Fruit fly (Drosophila melanogaster) whole organism, pupa: ENCODE data around the gene DCX-EMAP.

Source experiments
- CG10348 ChIP-seq: fragments of 200-800 bp; sonication (Bioruptor generic); IDR thresholded peaks from 2 replicates; pipeline ENCODE4 v1.3.6; 2022; ENCODE audit warnings: missing biosample characterization, missing genetic modification characterization
- CG12605 ChIP-seq: fragments of 200-800 bp; sonication (Bioruptor generic); IDR thresholded peaks from 2 replicates; pipeline ENCODE4 v1.3.6; 2022; ENCODE audit warnings: missing biosample characterization, missing genetic modification characterization
- CG13204 ChIP-seq: fragments of 200-800 bp; sonication (Bioruptor generic); optimal IDR thresholded peaks from 2 replicates; lab custom pipeline; 2018; ENCODE audit warnings: missing biosample characterization, mild to moderate bottlenecking, missing genetic modification characterization, moderate library complexity
- CG14655 ChIP-seq: fragments of 200-800 bp; sonication (Bioruptor generic); optimal IDR thresholded peaks from 3 replicates; lab custom pipeline; 2017; ENCODE audit warnings: mild to moderate bottlenecking, missing biosample characterization, missing genetic modification reagents, missing genetic modification characterization
- CG15710 ChIP-seq: fragments of 200-800 bp; sonication (Bioruptor generic); optimal IDR thresholded peaks from 2 replicates; lab custom pipeline; 2018; ENCODE audit warnings: missing biosample characterization, mild to moderate bottlenecking, missing genetic modification characterization, moderate library complexity
- CG17806 ChIP-seq: fragments of 200-800 bp; sonication (Bioruptor generic); optimal IDR thresholded peaks from 2 replicates; lab custom pipeline; 2018; ENCODE audit warnings: missing biosample characterization, mild to moderate bottlenecking, missing genetic modification characterization, moderate library complexity
- CG32121 ChIP-seq: fragments of 200-800 bp; sonication (Bioruptor generic); IDR thresholded peaks from 2 replicates; pipeline ENCODE4 v1.3.6; 2022; ENCODE audit warnings: missing biosample characterization, missing genetic modification characterization
- CG34367 ChIP-seq: fragments of 200-800 bp; sonication (Bioruptor generic); optimal IDR thresholded peaks from 2 replicates; lab custom pipeline; 2018; ENCODE audit warnings: missing biosample characterization, mild to moderate bottlenecking, missing genetic modification characterization
- CG4496 ChIP-seq: fragments of 200-800 bp; sonication (Bioruptor generic); IDR thresholded peaks from 3 replicates; pipeline ENCODE4 v1.3.6; 2022; ENCODE audit warnings: missing biosample characterization, missing genetic modification characterization
- CG8159 ChIP-seq: fragments of 200-800 bp; sonication (Bioruptor generic); optimal IDR thresholded peaks from 3 replicates; lab custom pipeline; 2018; ENCODE audit warnings: missing biosample characterization, mild to moderate bottlenecking, missing genetic modification characterization, moderate library complexity
- CG8301 ChIP-seq: fragments of 200-800 bp; sonication (Bioruptor generic); optimal IDR thresholded peaks from 2 replicates; lab custom pipeline; 2018; ENCODE audit warnings: missing biosample characterization, mild to moderate bottlenecking, missing genetic modification characterization
- CG9948 ChIP-seq: fragments of 200-800 bp; sonication (Bioruptor generic); optimal IDR thresholded peaks from 2 replicates; lab custom pipeline; 2018; ENCODE audit warnings: missing biosample characterization, mild to moderate bottlenecking, missing genetic modification characterization, moderate library complexity
- D1 ChIP-seq: fragments of 200-800 bp; sonication (Bioruptor generic); optimal IDR thresholded peaks from 2 replicates; lab custom pipeline; 2018; ENCODE audit warnings: missing biosample characterization, mild to moderate bottlenecking, missing genetic modification characterization, moderate library complexity
- EcR ChIP-seq: fragments of 200-800 bp; sonication (Bioruptor generic); optimal IDR thresholded peaks from 3 replicates; lab custom pipeline; 2019; ENCODE audit warnings: missing biosample characterization, missing genetic modification characterization, mild to moderate bottlenecking, moderate library complexity, missing genetic modification reagents
- Ets98B ChIP-seq: fragments of 200-800 bp; sonication (Bioruptor generic); IDR thresholded peaks from 2 replicates; pipeline ENCODE4 v1.3.6; 2022; ENCODE audit warnings: missing biosample characterization, missing genetic modification characterization
- Pif1A ChIP-seq: fragments of 200-800 bp; sonication (Bioruptor generic); optimal IDR thresholded peaks from 3 replicates; lab custom pipeline; 2016; ENCODE audit warnings: missing biosample characterization, missing genetic modification characterization
- Pif1B ChIP-seq: fragments of 200-800 bp; sonication (Bioruptor generic); optimal IDR thresholded peaks from 3 replicates; lab custom pipeline; 2016; ENCODE audit warnings: missing biosample characterization, missing genetic modification characterization
- Snoo ChIP-seq: fragments of 200-800 bp; sonication (Bioruptor generic); optimal IDR thresholded peaks from 3 replicates; lab custom pipeline; 2017; ENCODE audit warnings: missing biosample characterization, mild to moderate bottlenecking, missing genetic modification characterization, inconsistent platforms
- fd96Ca ChIP-seq: fragments of 200-800 bp; sonication (Bioruptor generic); IDR thresholded peaks from 3 replicates; pipeline ENCODE4 v1.3.6; 2022; ENCODE audit warnings: missing biosample characterization, missing genetic modification characterization
- gl ChIP-seq: fragments of 200-800 bp; sonication (Bioruptor generic); optimal IDR thresholded peaks from 2 replicates; lab custom pipeline; 2018; ENCODE audit warnings: missing biosample characterization, mild to moderate bottlenecking, missing genetic modification characterization
- rn ChIP-seq: fragments of 200-800 bp; sonication (Bioruptor generic); IDR thresholded peaks from 2 replicates; pipeline ENCODE4 v1.3.6; 2022; ENCODE audit warnings: missing biosample characterization, missing genetic modification characterization

Gene DCX-EMAP

dm6 chr3L:14903505-14903904 is at the start of gene DCX-EMAP:
DCX-EMAP (plus strand) TSS chr3L:14903805.
- TF ChIP-seq CG8301 (tag; lab: Kevin White, UChicago), result no peak
- no peak for TF ChIP-seq CG9948 (tag; lab: Kevin White, UChicago)
- no peak for TF ChIP-seq CG12605 (GFP tag; lab: Robert Waterston, UW)
- no peak for TF ChIP-seq Pif1A (GFP tag; lab: Kevin White, UChicago)
- TF ChIP-seq EcR (GFP tag; lab: Kevin White, UChicago), result no peak
- no peak for TF ChIP-seq gl
- TF ChIP-seq CG14655 (GFP tag; lab: Kevin White, UChicago), result no peak
- TF ChIP-seq CG4496, result no peak

DNA sequence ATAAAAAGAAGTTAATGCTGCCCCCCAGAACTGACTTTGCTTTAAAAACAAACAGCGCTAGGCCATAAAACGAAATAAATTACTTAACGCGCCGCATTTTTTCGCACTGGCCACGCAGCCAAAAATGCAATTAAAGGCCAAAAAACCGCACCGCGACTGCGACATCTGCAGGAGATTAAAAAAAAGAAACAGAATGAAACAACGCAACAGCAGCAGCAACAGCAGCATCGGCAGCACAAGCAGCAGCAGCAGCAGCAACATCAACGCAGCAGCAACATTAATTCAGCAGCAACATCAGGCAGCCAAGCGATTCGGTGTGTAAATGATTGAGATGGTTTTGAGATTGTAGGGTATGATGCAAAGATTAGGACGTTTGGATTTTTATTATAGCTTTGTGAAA is 28.0 kb upstream of the DCX-EMAP start:
- TF ChIP-seq CG14655 (GFP tag; lab: Kevin White, UChicago), result no peak
- TF ChIP-seq CG15710, result no peak
- no peak for TF ChIP-seq CG8301 (tag; lab: Kevin White, UChicago)
- TF ChIP-seq gl, result no peak
- no peak for TF ChIP-seq Pif1B (GFP tag; lab: Kevin White, UChicago)
- TF ChIP-seq CG12605 (GFP tag; lab: Robert Waterston, UW), result no peak
- no peak for TF ChIP-seq CG32121
- no peak for TF ChIP-seq CG17806 (tag; lab: Kevin White, UChicago)
- TF ChIP-seq Ets98B (GFP tag; lab: Robert Waterston, UW), result no peak
- no peak for TF ChIP-seq D1 (tag; lab: Kevin White, UChicago)
- no peak for TF ChIP-seq rn
- TF ChIP-seq CG8159 (tag; lab: Kevin White, UChicago), result no peak

dm6 chr3L:14894316-14894715 is 9.3 kb upstream of the DCX-EMAP start, which contains the start of gene CG34245:
CG34245 (minus strand) TSS chr3L:14894416.
- TF ChIP-seq CG14655 (GFP tag; lab: Kevin White, UChicago), result no peak

DNA sequence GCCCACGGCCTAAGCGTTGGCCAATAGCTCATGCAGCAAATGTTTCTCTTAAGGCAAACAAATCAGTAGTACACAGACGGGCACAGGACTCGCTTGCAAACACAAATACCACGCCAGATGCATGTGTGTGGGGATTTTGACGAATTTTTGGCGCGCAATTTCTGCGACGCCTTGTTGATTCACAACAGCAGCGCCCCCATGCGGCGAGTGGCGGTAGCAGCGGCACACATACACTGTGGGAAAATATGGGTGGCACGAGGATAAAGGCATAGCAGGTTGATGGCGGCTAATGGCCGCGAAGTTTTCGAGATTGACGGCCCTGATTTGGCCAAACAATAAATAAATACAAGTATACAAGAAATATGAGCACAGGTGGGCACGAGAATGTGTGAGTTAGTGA is 22.0 kb downstream of the DCX-EMAP start:
- TF ChIP-seq Pif1A (GFP tag; lab: Kevin White, UChicago), result no peak
- TF ChIP-seq CG32121, result no peak

DNA sequence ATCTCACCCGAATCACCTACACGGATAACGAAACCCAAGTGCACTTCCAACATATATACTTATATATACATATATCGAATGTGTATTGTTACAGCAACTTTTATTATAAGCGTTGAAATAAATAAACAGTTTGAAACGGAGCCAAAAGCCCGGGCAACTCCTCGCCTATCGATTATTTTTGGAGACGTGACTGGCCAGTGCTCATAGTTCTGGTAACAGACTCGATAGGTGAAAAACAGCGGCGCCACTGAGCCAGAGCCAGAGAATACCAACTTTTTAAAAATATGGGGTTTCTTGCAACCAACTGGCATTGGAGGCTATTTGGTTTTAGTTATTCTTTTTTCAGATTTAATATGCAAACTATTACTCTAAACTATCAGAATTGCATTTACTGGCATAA is 39.2 kb downstream of the DCX-EMAP start:
- TF ChIP-seq fd96Ca (GFP tag; lab: Robert Waterston, UW), result no peak
- no peak for TF ChIP-seq Snoo
- no peak for TF ChIP-seq Ets98B (GFP tag; lab: Robert Waterston, UW)
- TF ChIP-seq gl, result no peak
- no peak for TF ChIP-seq CG15710
- TF ChIP-seq EcR (GFP tag; lab: Kevin White, UChicago), result no peak
- no peak for TF ChIP-seq CG12605 (GFP tag; lab: Robert Waterston, UW)
- no peak for TF ChIP-seq CG34367 (tag; lab: Kevin White, UChicago)
- TF ChIP-seq CG4496, result no peak
- no peak for TF ChIP-seq D1 (tag; lab: Kevin White, UChicago)
- no peak for TF ChIP-seq CG17806 (tag; lab: Kevin White, UChicago)
- no peak for TF ChIP-seq CG9948 (tag; lab: Kevin White, UChicago)
- no peak for TF ChIP-seq Pif1A (GFP tag; lab: Kevin White, UChicago)
- TF ChIP-seq Pif1B (GFP tag; lab: Kevin White, UChicago), result no peak
- TF ChIP-seq rn, result no peak
- TF ChIP-seq CG13204 (GFP tag; lab: Kevin White, UChicago), result no peak
- no peak for TF ChIP-seq CG10348 (GFP tag; lab: Robert Waterston, UW)
- TF ChIP-seq, all 21 proteins: peak for 0

dm6 chr3L:14944231-14944630 is 40.6 kb downstream of the DCX-EMAP start, which contains the start of gene CG13465:
CG13465 (minus strand) TSS chr3L:14944331.
- TF ChIP-seq Snoo, result no peak
- TF ChIP-seq Pif1B (GFP tag; lab: Kevin White, UChicago), result no peak
- TF ChIP-seq rn, result no peak
- TF ChIP-seq CG14655 (GFP tag; lab: Kevin White, UChicago), result no peak
- no peak for TF ChIP-seq D1 (tag; lab: Kevin White, UChicago)
- no peak for TF ChIP-seq CG34367 (tag; lab: Kevin White, UChicago)
- TF ChIP-seq CG9948 (tag; lab: Kevin White, UChicago), result no peak
- TF ChIP-seq gl, result no peak
- TF ChIP-seq CG15710, result no peak
- no peak for TF ChIP-seq fd96Ca (GFP tag; lab: Robert Waterston, UW)
- no peak for TF ChIP-seq CG12605 (GFP tag; lab: Robert Waterston, UW)
- no peak for TF ChIP-seq EcR (GFP tag; lab: Kevin White, UChicago)
- TF ChIP-seq CG13204 (GFP tag; lab: Kevin White, UChicago), result no peak
- no peak for TF ChIP-seq CG8301 (tag; lab: Kevin White, UChicago)
- TF ChIP-seq, all 21 proteins: peak for 0

DNA sequence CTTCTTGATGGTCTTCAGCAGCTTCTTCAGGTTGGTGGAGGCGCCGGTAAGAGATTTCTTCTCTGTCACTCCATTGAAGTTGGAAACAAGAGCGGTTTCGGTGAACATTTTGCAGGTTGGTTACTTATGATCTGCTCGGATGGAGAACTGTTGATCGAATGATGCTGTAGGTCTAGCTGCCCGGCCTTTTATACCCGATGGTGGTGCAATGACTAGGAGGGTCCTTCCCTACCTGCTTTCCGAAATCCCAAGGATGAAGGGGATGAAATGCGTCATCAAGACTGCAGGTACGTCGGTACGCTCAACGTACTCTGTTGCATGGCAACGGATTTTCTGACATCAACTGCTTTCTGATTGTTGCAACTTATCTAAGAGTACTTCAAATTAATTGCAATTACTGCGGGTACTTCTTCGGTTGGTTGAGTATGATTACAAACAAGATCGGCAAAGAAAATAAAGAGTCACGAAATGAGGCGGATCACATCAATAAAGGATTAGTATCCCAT is 42.4 kb downstream of the DCX-EMAP start, which contains the start of gene BobA:
BobA (minus strand) TSS at position 165 of the 506 bp plus-strand sequence.
- TF ChIP-seq CG32121, result no peak
- TF ChIP-seq fd96Ca (GFP tag; lab: Robert Waterston, UW), result no peak
- no peak for TF ChIP-seq CG15710
- no peak for TF ChIP-seq CG8159 (tag; lab: Kevin White, UChicago)
- no peak for TF ChIP-seq CG14655 (GFP tag; lab: Kevin White, UChicago)
- TF ChIP-seq Ets98B (GFP tag; lab: Robert Waterston, UW), result no peak
- no peak for TF ChIP-seq Pif1A (GFP tag; lab: Kevin White, UChicago)
- TF ChIP-seq CG34367 (tag; lab: Kevin White, UChicago), result no peak
- TF ChIP-seq EcR (GFP tag; lab: Kevin White, UChicago), result no peak
- no peak for TF ChIP-seq Pif1B (GFP tag; lab: Kevin White, UChicago)
- TF ChIP-seq CG12605 (GFP tag; lab: Robert Waterston, UW), result no peak
- no peak for TF ChIP-seq rn
- no peak for TF ChIP-seq CG17806 (tag; lab: Kevin White, UChicago)
- no peak for TF ChIP-seq CG8301 (tag; lab: Kevin White, UChicago)
- TF ChIP-seq CG10348 (GFP tag; lab: Robert Waterston, UW), result no peak
- no peak for TF ChIP-seq CG4496
- TF ChIP-seq D1 (tag; lab: Kevin White, UChicago), result no peak
- no peak for TF ChIP-seq gl
- TF ChIP-seq, all 21 proteins: peak for 0
